Fruit fly (Drosophila melanogaster) S2 (cell line): Measurements from ENCODE around the gene CG33639.

ENCODE experiments used
- CG8478 ChIP-seq: fragments of >200 bp; optimal IDR thresholded peaks from 2 replicates; lab custom pipeline; 2018
- CTCF ChIP-seq, 2 experiments: fragments of >200 bp; optimal IDR thresholded peaks; 2 replicates each; lab custom pipeline; 2018

dm6 chrX:18259417-18259816 lies 33.5 kb upstream of the CG33639 start, which contains the start of gene CG15059:
- no peak for TF ChIP-seq CG8478 (lab: Kevin White, UChicago)
- no peak for TF ChIP-seq CTCF (optimal IDR thresholded peaks at IDR 0.05; lab: Kevin White, UChicago)
